Fruit fly (Drosophila melanogaster) whole organism, embryonic: ENCODE measurements around the gene Pss.

Experiments
- Bdp1 ChIP-seq: fragments of 200-800 bp; sonication (Bioruptor generic); optimal IDR thresholded peaks from 3 replicates; lab custom pipeline; 2016; ENCODE audit warnings: missing biosample characterization, missing genetic modification characterization
- CG1024 ChIP-seq: fragments of 200-800 bp; sonication (Bioruptor generic); IDR thresholded peaks from 2 replicates; pipeline ENCODE4 v1.3.6; 2022; ENCODE audit warnings: missing biosample characterization, missing genetic modification characterization
- CG14860 ChIP-seq: fragments of 200-800 bp; sonication (Bioruptor generic); IDR thresholded peaks from 3 replicates; pipeline ENCODE4 v1.3.6; 2022; ENCODE audit warnings: missing biosample characterization, missing genetic modification characterization; ENCODE audit not compliant: partially characterized antibody
- CG2889 ChIP-seq: fragments of 200-800 bp; sonication (Bioruptor generic); IDR thresholded peaks from 3 replicates; pipeline ENCODE4 v1.3.6; 2022; ENCODE audit warnings: missing biosample characterization, missing genetic modification characterization
- CG34224 ChIP-seq: fragments of 200-800 bp; sonication (Bioruptor generic); IDR thresholded peaks from 3 replicates; pipeline ENCODE4 v1.3.6; 2022; ENCODE audit warnings: missing biosample characterization, missing genetic modification characterization; ENCODE audit not compliant: partially characterized antibody
- CG34376 ChIP-seq: fragments of 200-800 bp; sonication (Bioruptor generic); optimal IDR thresholded peaks from 2 replicates; lab custom pipeline; 2018; ENCODE audit warnings: missing biosample characterization, mild to moderate bottlenecking, missing genetic modification characterization
- CG6765 ChIP-seq: fragments of 200-800 bp; sonication (Bioruptor generic); optimal IDR thresholded peaks from 3 replicates; lab custom pipeline; 2017; ENCODE audit warnings: missing biosample characterization, mild to moderate bottlenecking, missing genetic modification characterization
- CHES-1-like ChIP-seq: fragments of 200-800 bp; sonication (Bioruptor generic); optimal IDR thresholded peaks from 2 replicates; lab custom pipeline; 2016; ENCODE audit warnings: missing biosample characterization, missing genetic modification characterization
- CrebB ChIP-seq: fragments of 200-800 bp; sonication (Bioruptor generic); optimal IDR thresholded peaks from 3 replicates; lab custom pipeline; 2018; ENCODE audit warnings: missing biosample characterization, mild to moderate bottlenecking, missing genetic modification characterization
- D19B ChIP-seq: fragments of 200-800 bp; sonication (Bioruptor generic); optimal IDR thresholded peaks from 2 replicates; lab custom pipeline; 2017; ENCODE audit warnings: missing biosample characterization, mild to moderate bottlenecking, missing genetic modification characterization
- E2f2 ChIP-seq: fragments of 200-800 bp; sonication (Bioruptor generic); IDR thresholded peaks from 2 replicates; pipeline ENCODE4 v1.3.6; 2022; ENCODE audit warnings: missing biosample characterization, missing genetic modification characterization
- Fer1 ChIP-seq: fragments of 200-800 bp; sonication (Bioruptor generic); optimal IDR thresholded peaks from 2 replicates; lab custom pipeline; 2017; ENCODE audit warnings: missing biosample characterization, mild to moderate bottlenecking, missing genetic modification characterization
- Fer2 ChIP-seq: fragments of 200-800 bp; sonication (Bioruptor generic); optimal IDR thresholded peaks from 2 replicates; lab custom pipeline; 2018; ENCODE audit warnings: missing biosample characterization, mild to moderate bottlenecking, missing genetic modification characterization, moderate library complexity
- Fer3 ChIP-seq: fragments of 200-800 bp; sonication (Bioruptor generic); optimal IDR thresholded peaks from 2 replicates; lab custom pipeline; 2018; ENCODE audit warnings: missing biosample characterization, mild to moderate bottlenecking, missing genetic modification characterization, moderate library complexity
- Hey ChIP-seq: fragments of 200-800 bp; sonication (Bioruptor generic); optimal IDR thresholded peaks from 3 replicates; lab custom pipeline; 2018; ENCODE audit warnings: missing biosample characterization, mild to moderate bottlenecking, missing genetic modification characterization
- Mad ChIP-seq: fragments of 200-800 bp; sonication (Bioruptor generic); optimal IDR thresholded peaks from 2 replicates; lab custom pipeline; 2016; ENCODE audit warnings: missing biosample characterization, missing genetic modification characterization
- Max ChIP-seq: fragments of 200-800 bp; sonication (Bioruptor generic); optimal IDR thresholded peaks from 2 replicates; lab custom pipeline; 2016; ENCODE audit warnings: missing biosample characterization, mild to moderate bottlenecking, missing genetic modification characterization
- Optix ChIP-seq: fragments of 200-800 bp; sonication (Bioruptor generic); IDR thresholded peaks from 3 replicates; pipeline ENCODE4 v1.3.6; 2022; ENCODE audit warnings: missing biosample characterization, missing genetic modification characterization
- PHDP ChIP-seq: fragments of 200-800 bp; sonication (Bioruptor generic); optimal IDR thresholded peaks from 3 replicates; lab custom pipeline; 2018; ENCODE audit warnings: missing biosample characterization, mild to moderate bottlenecking, missing genetic modification characterization, moderate library complexity
- Pdp1 ChIP-seq, 2 experiments: fragments of 200-800 bp; sonication (Bioruptor generic); optimal IDR thresholded peaks; 3 replicates each; lab custom pipeline; 2016; ENCODE audit warnings: missing biosample characterization in 2 of 2, missing genetic modification characterization in 2 of 2, mild to moderate bottlenecking in 1 of 2, moderate library complexity in 1 of 2
- Ptx1 ChIP-seq: fragments of 200-800 bp; sonication (Bioruptor generic); IDR thresholded peaks from 2 replicates; pipeline ENCODE4 v1.3.6; 2022; ENCODE audit warnings: missing biosample characterization, missing genetic modification characterization
- Side ChIP-seq: fragments of 200-800 bp; sonication (Bioruptor generic); optimal IDR thresholded peaks from 2 replicates; lab custom pipeline; 2016; ENCODE audit warnings: missing biosample characterization, missing genetic modification characterization
- Stat92E ChIP-seq, 3 experiments: fragments of >200 bp in 2 of 3; fragments of 200-800 bp in 1 of 3; sonication (Bioruptor generic) in 1 of 3; optimal IDR thresholded peaks; 2 replicates each; lab custom pipeline; 2017 to 2019; ENCODE audit warnings: missing biosample characterization in 3 of 3, missing genetic modification characterization in 3 of 3, mild to moderate bottlenecking in 1 of 3, moderate library complexity in 1 of 3
- YL-1 ChIP-seq: fragments of 200-800 bp; sonication (Bioruptor generic); optimal IDR thresholded peaks from 3 replicates; lab custom pipeline; 2017; ENCODE audit warnings: missing biosample characterization, mild to moderate bottlenecking, missing genetic modification characterization
- ara ChIP-seq: fragments of 200-800 bp; sonication (Bioruptor generic); IDR thresholded peaks from 2 replicates; pipeline ENCODE4 v1.3.6; 2022; ENCODE audit warnings: missing biosample characterization, missing genetic modification characterization
- chinmo ChIP-seq: fragments of 200-800 bp; sonication (Bioruptor generic); IDR thresholded peaks from 4 replicates; pipeline ENCODE4 v1.3.6; 2022; ENCODE audit warnings: missing biosample characterization, missing genetic modification characterization; ENCODE audit not compliant: partially characterized antibody
- cwo ChIP-seq: fragments of 200-800 bp; sonication (Bioruptor generic); optimal IDR thresholded peaks from 3 replicates; lab custom pipeline; 2017; ENCODE audit warnings: missing biosample characterization, missing genetic modification characterization, mild to moderate bottlenecking, moderate library complexity, missing genetic modification reagents
- dan ChIP-seq: fragments of 200-800 bp; sonication (Bioruptor generic); IDR thresholded peaks from 2 replicates; pipeline ENCODE4 v1.3.6; 2022; ENCODE audit warnings: missing biosample characterization, missing genetic modification characterization
- dm ChIP-seq: fragments of 200-800 bp; sonication (Bioruptor generic); optimal IDR thresholded peaks from 3 replicates; lab custom pipeline; 2016; ENCODE audit warnings: missing biosample characterization, missing genetic modification characterization
- ftz-f1 ChIP-seq: fragments of 200-800 bp; sonication (Bioruptor generic); optimal IDR thresholded peaks from 2 replicates; lab custom pipeline; 2016; ENCODE audit warnings: missing biosample characterization, missing genetic modification characterization
- gce ChIP-seq: fragments of 200-800 bp; sonication (Bioruptor generic); IDR thresholded peaks from 3 replicates; pipeline ENCODE4 v1.3.6; 2022; ENCODE audit warnings: missing biosample characterization, missing genetic modification characterization
- gem ChIP-seq: fragments of 200-800 bp; sonication (Bioruptor generic); optimal IDR thresholded peaks from 2 replicates; lab custom pipeline; 2019; ENCODE audit warnings: missing biosample characterization, mild to moderate bottlenecking, missing genetic modification characterization, moderate library complexity
- ind ChIP-seq: fragments of 200-800 bp; sonication (Bioruptor generic); optimal IDR thresholded peaks from 3 replicates; lab custom pipeline; 2016; ENCODE audit warnings: missing biosample characterization, missing genetic modification characterization
- klu ChIP-seq: fragments of 200-800 bp; sonication (Bioruptor generic); IDR thresholded peaks from 2 replicates; pipeline ENCODE4 v1.3.6; 2022; ENCODE audit warnings: missing biosample characterization, missing genetic modification characterization
- nom ChIP-seq: fragments of 200-800 bp; sonication (Bioruptor generic); optimal IDR thresholded peaks from 2 replicates; lab custom pipeline; 2017; ENCODE audit warnings: missing biosample characterization, missing genetic modification characterization, mild to moderate bottlenecking, moderate library complexity, missing genetic modification reagents
- sc ChIP-seq, 3 experiments: fragments of >200 bp in 2 of 3; fragments of 200-800 bp in 1 of 3; sonication (Bioruptor generic) in 1 of 3; optimal IDR thresholded peaks; 2 replicates in 2 of 3; 3 replicates in 1 of 3; lab custom pipeline; 2017; ENCODE audit warnings: mild to moderate bottlenecking in 1 of 3, missing biosample characterization in 1 of 3, missing genetic modification characterization in 1 of 3, missing genetic modification reagents in 1 of 3
- sens ChIP-seq: fragments of 200-800 bp; sonication (Bioruptor generic); peaks from one replicate; lab custom pipeline; 2016; ENCODE audit warnings: missing biosample characterization, missing genetic modification characterization
- slbo ChIP-seq: fragments of 200-800 bp; sonication (Bioruptor generic); IDR thresholded peaks from 2 replicates; pipeline ENCODE4 v1.3.6; 2022; ENCODE audit warnings: missing biosample characterization, missing genetic modification characterization
- sqz ChIP-seq: fragments of 200-800 bp; sonication (Bioruptor generic); optimal IDR thresholded peaks from 3 replicates; lab custom pipeline; 2018; ENCODE audit warnings: missing biosample characterization, mild to moderate bottlenecking, missing genetic modification characterization
- sug ChIP-seq: fragments of 200-800 bp; optimal IDR thresholded peaks from 2 replicates; lab custom pipeline; 2019; ENCODE audit warnings: missing biosample characterization, mild to moderate bottlenecking, missing genetic modification characterization, moderate library complexity
- vvl ChIP-seq: fragments of 200-800 bp; sonication (Bioruptor generic); IDR thresholded peaks from 2 replicates; pipeline ENCODE4 v1.3.6; 2022; ENCODE audit warnings: missing biosample characterization, missing genetic modification characterization

Gene Pss

dm6 chr3L:20516519-20517178, 9.3 kb downstream of the Pss start (continued):
- TF ChIP-seq YL-1 (GFP tag; lab: Kevin White, UChicago) (peak; percentile 27), ind (GFP tag; lab: Kevin White, UChicago) (peak; percentile 42)

dm6 chr3L:20514101-20514500, 11.9 kb downstream of the Pss start:
- TF ChIP-seq sens (GFP tag; lab: Kevin White, UChicago) (peak; percentile 50), Pdp1 (GFP tag; optimal IDR thresholded peaks at IDR 0.05; lab: Kevin White, UChicago) (peak in 1 of 2 experiments; percentile 0), chinmo (GFP tag; lab: Robert Waterston, UW) (0 out of 4 replicates have a peak, but pooled peaks have one; percentile 30), Stat92E (GFP tag; optimal IDR thresholded peaks at IDR 0.05; lab: Kevin White, UChicago) (no peak)

dm6 chr3L:20511499-20512108, 14.4 kb downstream of the Pss start:
- TF ChIP-seq CG1024 (GFP tag; lab: Robert Waterston, UW) (no peak), gem (peak; percentile 30), Side (GFP tag; lab: Kevin White, UChicago) (no peak), sug (tag; lab: Kevin White, UChicago) (peak; percentile 70), E2f2 (GFP tag; lab: Robert Waterston, UW) (peak; percentile 25; the same call in 1 of the 2 replicates), CG34376 (GFP tag; lab: Kevin White, UChicago) (peak; percentile 68), slbo (GFP tag; lab: Robert Waterston, UW) (0 out of 2 replicates have a peak, but pooled peaks have one; percentile 6), ara (GFP tag; lab: Robert Waterston, UW) (no peak), ftz-f1 (GFP tag; lab: Kevin White, UChicago) (peak; percentile 36), D19B (GFP tag; lab: Kevin White, UChicago) (peak; percentile 64), CrebB (tag; lab: Kevin White, UChicago) (no peak), nom (GFP tag; lab: Kevin White, UChicago) (peak; percentile 26), cwo (GFP tag; lab: Kevin White, UChicago) (peak; percentile 78), CG14860 (no peak)
- TF ChIP-seq, all 482 proteins: peak for 9

dm6 chr3L:20509121-20509934, 16.6 kb downstream of the Pss start:
- TF ChIP-seq dan (no peak), CG6765 (peak; percentile 80), CG14860 (no peak), klu (GFP tag; lab: Robert Waterston, UW) (no peak; the same call in 1 of the 2 replicates), gce (no peak), Mad (GFP tag; lab: Kevin White, UChicago) (peak; percentile 56), CG2889 (GFP tag; lab: Robert Waterston, UW) (no peak), Fer1 (GFP tag; lab: Kevin White, UChicago) (peak; percentile 84), vvl (GFP tag; lab: Robert Waterston, UW) (no peak; the same call in 1 of the 2 replicates), PHDP (peak; percentile 81), Hey (tag; lab: Kevin White, UChicago) (no peak), CG34224 (GFP tag; lab: Robert Waterston, UW) (0 out of 3 replicates have a peak, but pooled peaks have one; percentile 23), Max (GFP tag; lab: Kevin White, UChicago) (peak; percentile 82), Fer3 (tag; lab: Kevin White, UChicago) (peak; percentile 71), sqz (GFP tag; lab: Kevin White, UChicago) (peak; percentile 64), sc (optimal IDR thresholded peaks at IDR 0.05; lab: Kevin White, UChicago) (no peak), sc (GFP tag; optimal IDR thresholded peaks at IDR 0.05; lab: Kevin White, UChicago) (peak; percentile 61), dm (GFP tag; lab: Kevin White, UChicago) (peak; percentile 14), Fer2 (tag; lab: Kevin White, UChicago) (peak; percentile 60), Ptx1 (peak; percentile 53), Optix (no peak), CHES-1-like (GFP tag; lab: Kevin White, UChicago) (peak; percentile 77), Bdp1 (GFP tag; lab: Kevin White, UChicago) (peak; percentile 64)
